Worm (Caenorhabditis elegans): ENCODE data around the gene C18A3.10.

The C18A3.10 gene

ce11 chrII:5751353-5751752 lies 35.7 kb upstream of the C18A3.10 start (continued):
- TF ChIP-seq lin-35 (GFP tag; optimal IDR thresholded peaks at IDR 0.05) (peak in 1 of 2 experiments; percentile 33), egl-27 (tag; optimal IDR thresholded peaks at IDR 0.05) (no peak), nhr-19 (GFP tag; conservative IDR thresholded peaks at IDR 0.05) (no peak), nhr-76 (tag; optimal IDR thresholded peaks at IDR 0.05) (no peak), efl-3 (GFP tag; optimal IDR thresholded peaks at IDR 0.05) (no peak), lsy-2 (tag; optimal IDR thresholded peaks at IDR 0.05) (no peak), ceh-88 (GFP tag; IDR thresholded peaks at IDR 0.05) (no peak), tbx-2 (tag; optimal IDR thresholded peaks at IDR 0.05) (no peak), lin-13 (GFP tag; optimal IDR thresholded peaks at IDR 0.05) (no peak), xbp-1 (tag; optimal IDR thresholded peaks at IDR 0.05) (no peak), sup-37 (GFP tag; optimal IDR thresholded peaks at IDR 0.05) (no peak), hpl-2 (GFP tag; optimal IDR thresholded peaks at IDR 0.05) (no peak), nhr-237 (tag; optimal IDR thresholded peaks at IDR 0.05) (no peak), elt-3 (tag; optimal IDR thresholded peaks at IDR 0.05) (no peak), ces-1 (GFP tag; optimal IDR thresholded peaks at IDR 0.05) (no peak)

DNA sequence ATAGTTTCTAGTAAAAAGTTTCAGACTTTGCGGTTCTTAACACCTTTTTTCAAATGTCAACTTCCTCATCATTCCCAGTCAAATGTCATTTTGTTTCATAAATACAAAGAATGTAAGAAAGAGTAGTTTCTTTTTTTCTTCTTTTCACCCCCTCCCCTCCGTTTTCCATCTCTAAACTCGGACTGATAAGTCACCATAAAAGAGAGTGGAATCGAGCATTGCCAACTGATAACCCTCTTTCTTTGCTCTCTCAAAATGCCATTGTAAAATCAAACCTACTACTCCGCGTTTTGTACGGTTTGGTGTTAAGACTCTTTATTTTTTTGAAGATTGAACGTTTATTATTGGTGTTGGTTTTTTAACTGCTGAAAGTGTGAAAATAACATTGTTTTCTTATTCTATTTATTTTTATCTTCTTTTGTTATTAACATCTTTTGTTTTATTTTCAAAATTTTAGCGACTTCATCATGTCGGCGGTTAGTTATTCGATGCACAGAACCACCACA lies 34.1 kb upstream of the C18A3.10 start, which contains the start of gene ifb-2:
Gene ifb-2 (plus strand): TSS at position 456 of the 506 bp plus-strand sequence.
- peak; percentile 90 for TF ChIP-seq elt-2 (tag; optimal IDR thresholded peaks at IDR 0.05)
- TF ChIP-seq lin-35 (GFP tag; optimal IDR thresholded peaks at IDR 0.05) = peak in 1 of 2 experiments; percentile 15
- no peak for TF ChIP-seq dsc-1 (tag; optimal IDR thresholded peaks at IDR 0.05)

DNA sequence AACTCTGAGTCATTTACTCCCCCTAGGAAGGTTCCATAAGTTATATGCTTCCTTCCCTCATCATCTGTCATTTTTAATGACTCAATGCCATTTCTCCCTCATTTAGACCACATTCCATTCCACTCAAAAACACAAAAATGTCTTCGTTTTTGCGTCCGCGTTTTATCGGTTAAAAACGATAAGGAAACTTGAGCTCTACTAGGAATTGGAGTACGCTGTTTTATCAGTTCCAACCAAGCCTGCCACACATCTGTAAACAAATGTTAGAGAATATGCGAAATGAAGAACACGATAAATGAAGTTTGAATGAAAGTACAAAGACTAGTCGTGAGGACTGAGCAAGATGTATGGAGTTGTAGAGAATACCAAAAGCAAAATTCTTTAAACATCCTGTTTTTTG lies 32.8 kb upstream of the C18A3.10 start:
- peak; percentile 3 for TF ChIP-seq nhr-20 (tag; optimal IDR thresholded peaks at IDR 0.05)
- TF ChIP-seq elt-2 (tag; optimal IDR thresholded peaks at IDR 0.05) = peak; percentile 99
- TF ChIP-seq tlp-1 (tag; optimal IDR thresholded peaks at IDR 0.05) = peak; percentile 65
- no peak for TF ChIP-seq ceh-63 (GFP tag; optimal IDR thresholded peaks at IDR 0.05)
- peak; percentile 90 for TF ChIP-seq pqm-1 (tag; optimal IDR thresholded peaks at IDR 0.05)
- TF ChIP-seq lin-14 (GFP tag; optimal IDR thresholded peaks at IDR 0.05) = peak; percentile 24
- peak; percentile 47 for TF ChIP-seq jun-1 (tag; optimal IDR thresholded peaks at IDR 0.05)
- TF ChIP-seq swsn-7 (tag; optimal IDR thresholded peaks at IDR 0.05) = no peak
- no peak for TF ChIP-seq ets-5 (GFP tag; IDR thresholded peaks at IDR 0.05)
- TF ChIP-seq lin-35 (GFP tag; optimal IDR thresholded peaks at IDR 0.05) = peak in 1 of 2 experiments; percentile 12
- TF ChIP-seq nhr-71 (tag; optimal IDR thresholded peaks at IDR 0.05) = peak; percentile 4

ce11 chrII:5747312-5747711 lies 31.7 kb upstream of the C18A3.10 start:
- TF ChIP-seq elt-2 (tag; optimal IDR thresholded peaks at IDR 0.05) (peak; percentile 96), sptf-1 (tag; optimal IDR thresholded peaks at IDR 0.05) (no peak), unc-30 (tag; optimal IDR thresholded peaks at IDR 0.05) (no peak), swsn-7 (tag; optimal IDR thresholded peaks at IDR 0.05) (no peak), lin-14 (GFP tag; optimal IDR thresholded peaks at IDR 0.05) (no peak), nhr-84 (tag; optimal IDR thresholded peaks at IDR 0.05) (no peak), lin-35 (GFP tag; optimal IDR thresholded peaks at IDR 0.05) (peak in 1 of 2 experiments; percentile 24), hlh-17 (GFP tag; optimal IDR thresholded peaks at IDR 0.05; ENCODE audit: borderline replicate concordance) (no peak), nhr-76 (tag; optimal IDR thresholded peaks at IDR 0.05) (no peak), pag-3 (tag; optimal IDR thresholded peaks at IDR 0.05; ENCODE audit: borderline replicate concordance, insufficient read depth) (no peak), egl-13 (tag; optimal IDR thresholded peaks at IDR 0.05) (no peak), unc-86 (tag; optimal IDR thresholded peaks at IDR 0.05) (no peak), lin-15B (tag; optimal IDR thresholded peaks at IDR 0.05) (no peak), ets-5 (GFP tag; IDR thresholded peaks at IDR 0.05) (no peak), lin-13 (GFP tag; optimal IDR thresholded peaks at IDR 0.05) (no peak), aly-2 (tag; optimal IDR thresholded peaks at IDR 0.05) (no peak), rnt-1 (tag; optimal IDR thresholded peaks at IDR 0.05) (no peak), jun-1 (tag; optimal IDR thresholded peaks at IDR 0.05) (peak; percentile 0), nhr-85 (tag) (no peak), efl-1 (optimal IDR thresholded peaks at IDR 0.05) (no peak), efl-1 (GFP tag; optimal IDR thresholded peaks at IDR 0.05 in 1 of 2) (no peak), alr-1 (tag; optimal IDR thresholded peaks at IDR 0.05; ENCODE audit: borderline replicate concordance) (no peak), snpc-4 (tag; optimal IDR thresholded peaks at IDR 0.05) (no peak), ceh-8 (GFP tag; optimal IDR thresholded peaks at IDR 0.05) (no peak)

Data from whole organism, L1 larva.